Worm (Caenorhabditis elegans): ENCODE measurements around the gene R11G11.16.

ce11 chrV:565984-566383 lies 41.0 kb upstream of the R11G11.16 start, which contains the start of gene sri-73:
- TF ChIP-seq med-1 (GFP tag; optimal IDR thresholded peaks at IDR 0.05; ENCODE audit: insufficient read depth) (no peak), flt-1 (GFP tag; IDR thresholded peaks at IDR 0.05) (no peak), tab-1 (GFP tag; IDR thresholded peaks at IDR 0.05) (no peak), ref-1 (GFP tag; conservative IDR thresholded peaks at IDR 0.05) (no peak), T22C8.4 (GFP tag; IDR thresholded peaks at IDR 0.05) (no peak), cog-1 (tag; optimal IDR thresholded peaks at IDR 0.05) (no peak), klf-2 (GFP tag; conservative IDR thresholded peaks at IDR 0.05) (no peak), ztf-23 (GFP tag; IDR thresholded peaks at IDR 0.05) (no peak)

Measured in whole organism, midembryonic.